Fruit fly (Drosophila melanogaster) whole organism: ENCODE data around the gene CG33639.

ENCODE experiments used
- CG8478 ChIP-seq: fragments of >200 bp; optimal IDR thresholded peaks from 2 replicates; lab custom pipeline; 2018; ENCODE audit warnings: inconsistent platforms
- psq ChIP-seq: fragments of >200 bp; optimal IDR thresholded peaks from 2 replicates; lab custom pipeline; 2017
- usp ChIP-seq: fragments of >200 bp; optimal IDR thresholded peaks from 2 replicates; lab custom pipeline; 2017; ENCODE audit warnings: missing biosample characterization, missing genetic modification characterization, mixed read lengths

DNA sequence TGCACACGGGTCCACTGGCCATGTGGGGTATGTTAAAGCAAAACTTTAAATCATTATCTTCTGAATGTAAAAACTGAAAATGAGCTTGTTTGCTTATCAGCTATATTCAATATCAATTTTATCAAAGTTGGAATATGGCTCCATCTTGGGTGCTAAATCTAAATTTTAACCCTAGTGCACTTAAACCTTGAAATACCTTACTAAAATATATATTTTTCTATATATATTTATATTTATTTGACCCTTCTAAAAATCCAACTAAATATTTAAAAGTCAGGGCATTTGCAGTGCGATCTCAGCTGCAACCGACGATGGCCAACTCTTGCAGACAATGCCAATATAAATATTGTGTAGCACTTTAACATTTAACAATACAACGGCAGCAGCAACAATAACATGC lies 36.3 kb upstream of the CG33639 start:
- no peak for TF ChIP-seq usp (GFP tag; lab: Kevin White, UChicago)
- TF ChIP-seq CG8478: no peak
- TF ChIP-seq psq (lab: Kevin White, UChicago): no peak
